Comparison of ENCODE assay signal across 5 worm cellular contexts in genomic region chrX:10772165-10772584, ce11.
A peak's percentile ranks its signal among the peaks of the same experiment; 100 is the strongest.
TF ChIP-seq lines count a peak whose summit lies in the region.

No protein-coding gene starts in this region.

TF ChIP-seq in whole organism, L1 larva, 84 proteins besides CTCF, POLR2A, EP300 and RAD21 (continued from another document and continues in another):
- TF ChIP-seq mab-9 (GFP tag; IDR thresholded peaks at IDR 0.05; lab: Robert Waterston, UW) (no peak), unc-30 (tag; optimal IDR thresholded peaks at IDR 0.05; lab: Kevin White, UChicago) (no peak), tlp-1 (tag; optimal IDR thresholded peaks at IDR 0.05; lab: Kevin White, UChicago) (no peak), egl-27 (tag; optimal IDR thresholded peaks at IDR 0.05; lab: Kevin White, UChicago) (peak; percentile 52 to 69), sup-37 (GFP tag; optimal IDR thresholded peaks at IDR 0.05; lab: Kevin White, UChicago) (peak; percentile 35), fkh-10 (GFP tag; optimal IDR thresholded peaks at IDR 0.05; lab: Kevin White, UChicago) (no peak), mdl-1 (tag; optimal IDR thresholded peaks at IDR 0.05; lab: Kevin White, UChicago) (peak in 1 of 2 experiments; percentile 86), pqm-1 (tag; optimal IDR thresholded peaks at IDR 0.05; lab: Kevin White, UChicago) (peak; percentile 14), lin-39 (tag; optimal IDR thresholded peaks at IDR 0.05; lab: Kevin White, UChicago) (peak; percentile 88), zag-1 (tag; optimal IDR thresholded peaks at IDR 0.05; lab: Kevin White, UChicago) (no peak), nhr-237 (tag; optimal IDR thresholded peaks at IDR 0.05; lab: Kevin White, UChicago) (no peak), unc-62 (GFP tag; optimal IDR thresholded peaks at IDR 0.05; lab: Kevin White, UChicago) (no peak), fkh-4 (tag; optimal IDR thresholded peaks at IDR 0.05; lab: Kevin White, UChicago; ENCODE audit: borderline replicate concordance) (no peak), mep-1 (tag; optimal IDR thresholded peaks at IDR 0.05; lab: Kevin White, UChicago) (peak; percentile 81), irx-1 (tag; optimal IDR thresholded peaks at IDR 0.05; lab: Kevin White, UChicago) (peak; percentile 15), unc-98 (GFP tag; IDR thresholded peaks at IDR 0.05; lab: Robert Waterston, UW) (no peak), unc-86 (tag; optimal IDR thresholded peaks at IDR 0.05; lab: Kevin White, UChicago) (no peak), mef-2 (tag; optimal IDR thresholded peaks at IDR 0.05; lab: Kevin White, UChicago) (no peak), ces-1 (GFP tag; optimal IDR thresholded peaks at IDR 0.05; lab: Kevin White, UChicago) (no peak), ceh-90 (tag; optimal IDR thresholded peaks at IDR 0.05; lab: Kevin White, UChicago) (no peak), snpc-4 (tag; optimal IDR thresholded peaks at IDR 0.05; lab: Kevin White, UChicago) (no peak), rnt-1 (tag; optimal IDR thresholded peaks at IDR 0.05; lab: Kevin White, UChicago) (peak; percentile 90), ama-1 (optimal IDR thresholded peaks at IDR 0.05; lab: Kevin White, UChicago) (peak; percentile 69), pag-3 (tag; optimal IDR thresholded peaks at IDR 0.05; lab: Kevin White, UChicago; ENCODE audit: borderline replicate concordance, insufficient read depth) (peak; percentile 58), zip-4 (GFP tag; optimal IDR thresholded peaks at IDR 0.05; lab: Kevin White, UChicago) (peak; percentile 55), swsn-7 (tag; optimal IDR thresholded peaks at IDR 0.05; lab: Kevin White, UChicago) (peak; percentile 56), nhr-47 (tag; optimal IDR thresholded peaks at IDR 0.05; lab: Kevin White, UChicago) (peak; percentile 66)

TF ChIP-seq in whole organism, L2 larva, 48 proteins besides CTCF, POLR2A, EP300 and RAD21 (continued from another document):
- peak; percentile 47 for TF ChIP-seq nhr-6 (tag; optimal IDR thresholded peaks at IDR 0.05; lab: Kevin White, UChicago)
- TF ChIP-seq lin-39 (tag; optimal IDR thresholded peaks at IDR 0.05; lab: Kevin White, UChicago): peak; percentile 9
- TF ChIP-seq egl-27 (tag; optimal IDR thresholded peaks at IDR 0.05; lab: Kevin White, UChicago): peak; percentile 61
- peak; percentile 52 for TF ChIP-seq C34F6.9 (tag; optimal IDR thresholded peaks at IDR 0.05; lab: Kevin White, UChicago)
- peak; percentile 89 for TF ChIP-seq F13H6.1 (tag; optimal IDR thresholded peaks at IDR 0.05; lab: Kevin White, UChicago)
- TF ChIP-seq ceh-82 (tag; optimal IDR thresholded peaks at IDR 0.05; lab: Kevin White, UChicago): no peak
- TF ChIP-seq zag-1 (tag; optimal IDR thresholded peaks at IDR 0.05; lab: Kevin White, UChicago): no peak
- peak; percentile 100 for TF ChIP-seq sma-9 (GFP tag; optimal IDR thresholded peaks at IDR 0.05; lab: Kevin White, UChicago)
- no peak for TF ChIP-seq sma-9 (tag; optimal IDR thresholded peaks at IDR 0.05; lab: Kevin White, UChicago)
- peak; percentile 59 for TF ChIP-seq sem-4 (tag; optimal IDR thresholded peaks at IDR 0.05; lab: Kevin White, UChicago)
- peak; percentile 18 for TF ChIP-seq blmp-1 (tag; optimal IDR thresholded peaks at IDR 0.05; lab: Kevin White, UChicago; ENCODE audit: insufficient read depth)
- peak; percentile 95 for TF ChIP-seq fos-1 (tag; optimal IDR thresholded peaks at IDR 0.05; lab: Kevin White, UChicago)
- peak; percentile 94 for TF ChIP-seq nhr-129 (tag; optimal IDR thresholded peaks at IDR 0.05; lab: Kevin White, UChicago)
- TF ChIP-seq lin-13 (GFP tag; optimal IDR thresholded peaks at IDR 0.05; lab: Kevin White, UChicago): peak; percentile 6
- no peak for TF ChIP-seq dmd-4 (tag; optimal IDR thresholded peaks at IDR 0.05; lab: Kevin White, UChicago)
TF ChIP-seq in whole organism, L2 larva: peak in this region for 20.

TF ChIP-seq in whole organism, L3 larva, 47 proteins besides CTCF, POLR2A, EP300 and RAD21 (continued from another document):
- TF ChIP-seq nhr-25 (tag; optimal IDR thresholded peaks at IDR 0.05; lab: Kevin White, UChicago) (peak; percentile 50), nfya-1 (tag; optimal IDR thresholded peaks at IDR 0.05; lab: Kevin White, UChicago; ENCODE audit: insufficient read depth) (peak; percentile 68), elt-2 (tag; optimal IDR thresholded peaks at IDR 0.05; lab: Kevin White, UChicago) (peak; percentile 93), nhr-43 (tag; optimal IDR thresholded peaks at IDR 0.05; lab: Kevin White, UChicago; ENCODE audit: poor library complexity, severe bottlenecking) (peak; percentile 59), ceh-9 (tag; optimal IDR thresholded peaks at IDR 0.05; lab: Kevin White, UChicago) (no peak), nhr-12 (tag; optimal IDR thresholded peaks at IDR 0.05; lab: Kevin White, UChicago) (no peak), elt-3 (tag; optimal IDR thresholded peaks at IDR 0.05; lab: Kevin White, UChicago) (peak in 1 of 3 experiments; percentile 80), fkh-2 (tag; optimal IDR thresholded peaks at IDR 0.05; lab: Kevin White, UChicago) (no peak)

TF ChIP-seq in whole organism, L4 larva, 104 proteins besides CTCF, POLR2A, EP300 and RAD21 (continued from another document and continues in another):
- TF ChIP-seq T26A8.4 (GFP tag; IDR thresholded peaks at IDR 0.05; lab: Robert Waterston, UW): peak; percentile 47
- TF ChIP-seq nhr-28 (tag; optimal IDR thresholded peaks at IDR 0.05; lab: Kevin White, UChicago): peak; percentile 92
- no peak for TF ChIP-seq snpc-1.2 (GFP tag; IDR thresholded peaks at IDR 0.05; lab: Robert Waterston, UW)
- no peak for TF ChIP-seq attf-4 (tag; optimal IDR thresholded peaks at IDR 0.05; lab: Kevin White, UChicago)
- TF ChIP-seq lir-3 (tag; optimal IDR thresholded peaks at IDR 0.05; lab: Kevin White, UChicago): no peak
- TF ChIP-seq lin-15B (tag; optimal IDR thresholded peaks at IDR 0.05; lab: Kevin White, UChicago): no peak
- peak; percentile 13 for TF ChIP-seq rbr-2 (tag; optimal IDR thresholded peaks at IDR 0.05; lab: Kevin White, UChicago)
- TF ChIP-seq aly-2 (tag; optimal IDR thresholded peaks at IDR 0.05; lab: Kevin White, UChicago): no peak
- peak; percentile 26 to 47 for TF ChIP-seq daf-16 (GFP tag; optimal IDR thresholded peaks at IDR 0.05; lab: Kevin White, UChicago)
- TF ChIP-seq daf-16 (tag; optimal IDR thresholded peaks at IDR 0.05; lab: Kevin White, UChicago): peak; percentile 88
- peak; percentile 48 for TF ChIP-seq nhr-102 (tag; optimal IDR thresholded peaks at IDR 0.05; lab: Kevin White, UChicago)
- TF ChIP-seq ZK546.5 (tag; optimal IDR thresholded peaks at IDR 0.05; lab: Kevin White, UChicago): no peak
- no peak for TF ChIP-seq ceh-44 (GFP tag; IDR thresholded peaks at IDR 0.05; lab: Robert Waterston, UW)
- no peak for TF ChIP-seq F26F4.8 (GFP tag; conservative IDR thresholded peaks at IDR 0.05; lab: Robert Waterston, UW)
- TF ChIP-seq vab-7 (GFP tag; IDR thresholded peaks at IDR 0.05; lab: Robert Waterston, UW): no peak
- TF ChIP-seq pha-4 (GFP tag; IDR thresholded peaks at IDR 0.05; lab: Robert Waterston, UW): 0 out of 2 replicates have a peak, but pooled peaks have one; percentile 46
- TF ChIP-seq pha-4 (tag; optimal IDR thresholded peaks at IDR 0.05; lab: Kevin White, UChicago): peak; percentile 45
- TF ChIP-seq lin-39 (tag; optimal IDR thresholded peaks at IDR 0.05; lab: Kevin White, UChicago): no peak
- TF ChIP-seq tra-1 (GFP tag; IDR thresholded peaks at IDR 0.05; lab: Robert Waterston, UW): peak; percentile 78; the same call in 1 of the 2 replicates
- no peak for TF ChIP-seq F37D6.2 (tag; optimal IDR thresholded peaks at IDR 0.05; lab: Kevin White, UChicago)
- 0 out of 2 replicates have a peak, but pooled peaks have one; percentile 9 for TF ChIP-seq ctbp-1 (GFP tag; IDR thresholded peaks at IDR 0.05; lab: Robert Waterston, UW)
- no peak for TF ChIP-seq daf-19 (GFP tag; conservative IDR thresholded peaks at IDR 0.05; lab: Robert Waterston, UW)
- peak; percentile 24 for TF ChIP-seq nhr-76 (tag; optimal IDR thresholded peaks at IDR 0.05; lab: Kevin White, UChicago)
- TF ChIP-seq tag-97 (GFP tag; IDR thresholded peaks at IDR 0.05; lab: Robert Waterston, UW): no peak
- peak; percentile 48 for TF ChIP-seq gei-8 (GFP tag; optimal IDR thresholded peaks at IDR 0.05; lab: Kevin White, UChicago)
- TF ChIP-seq egl-27 (tag; optimal IDR thresholded peaks at IDR 0.05; lab: Kevin White, UChicago): no peak
- TF ChIP-seq pqm-1 (tag; optimal IDR thresholded peaks at IDR 0.05; lab: Kevin White, UChicago): peak; percentile 94
- TF ChIP-seq nhr-25 (tag; optimal IDR thresholded peaks at IDR 0.05; lab: Kevin White, UChicago; ENCODE audit: borderline replicate concordance, insufficient read depth): peak; percentile 57
- no peak for TF ChIP-seq zip-2 (tag; optimal IDR thresholded peaks at IDR 0.05; lab: Kevin White, UChicago)
- no peak for TF ChIP-seq set-16 (GFP tag; IDR thresholded peaks at IDR 0.05; lab: Robert Waterston, UW)
- no peak for TF ChIP-seq fkh-10 (GFP tag; optimal IDR thresholded peaks at IDR 0.05; lab: Kevin White, UChicago)
- peak; percentile 90 for TF ChIP-seq nhr-10 (tag; optimal IDR thresholded peaks at IDR 0.05; lab: Kevin White, UChicago)
- peak; percentile 71 for TF ChIP-seq mxl-3 (GFP tag; optimal IDR thresholded peaks at IDR 0.05; lab: Kevin White, UChicago)
- no peak for TF ChIP-seq sdz-12 (GFP tag; optimal IDR thresholded peaks at IDR 0.05; lab: Kevin White, UChicago)
- TF ChIP-seq duxl-1 (tag; optimal IDR thresholded peaks at IDR 0.05; lab: Kevin White, UChicago; ENCODE audit: poor library complexity): no peak
- TF ChIP-seq ceh-20 (GFP tag; IDR thresholded peaks at IDR 0.05; lab: Robert Waterston, UW): 0 out of 2 replicates have a peak, but pooled peaks have one; percentile 38
- TF ChIP-seq fos-1 (tag; optimal IDR thresholded peaks at IDR 0.05; lab: Kevin White, UChicago): peak; percentile 24
- peak; percentile 31 for TF ChIP-seq T20F7.1 (GFP tag; optimal IDR thresholded peaks at IDR 0.05; lab: Kevin White, UChicago)
- no peak for TF ChIP-seq ceh-82 (tag; optimal IDR thresholded peaks at IDR 0.05; lab: Kevin White, UChicago)
- no peak for TF ChIP-seq lin-38 (GFP tag; IDR thresholded peaks at IDR 0.05; lab: Robert Waterston, UW)
- TF ChIP-seq madf-5 (GFP tag; IDR thresholded peaks at IDR 0.05; lab: Robert Waterston, UW): no peak
- no peak for TF ChIP-seq unc-130 (GFP tag; optimal IDR thresholded peaks at IDR 0.05; lab: Kevin White, UChicago)
- no peak for TF ChIP-seq F10B5.3 (tag; optimal IDR thresholded peaks at IDR 0.05; lab: Kevin White, UChicago)
- TF ChIP-seq dmd-8 (GFP tag; IDR thresholded peaks at IDR 0.05; lab: Robert Waterston, UW): no peak

TF ChIP-seq in whole organism, young adult, 124 proteins besides CTCF, POLR2A, EP300 and RAD21 (continued from another document and continues in another):
- TF ChIP-seq snpc-4 (GFP tag; optimal IDR thresholded peaks at IDR 0.05; lab: Kevin White, UChicago): no peak
- TF ChIP-seq snpc-4 (tag; optimal IDR thresholded peaks at IDR 0.05; lab: Kevin White, UChicago): peak in 1 of 4 experiments; percentile 3
- TF ChIP-seq nfya-1 (tag; optimal IDR thresholded peaks at IDR 0.05; lab: Kevin White, UChicago; ENCODE audit: borderline replicate concordance, insufficient read depth): no peak
- TF ChIP-seq athp-1 (tag; optimal IDR thresholded peaks at IDR 0.05; lab: Kevin White, UChicago): no peak
- no peak for TF ChIP-seq him-1 (tag; optimal IDR thresholded peaks at IDR 0.05; lab: Kevin White, UChicago)
- TF ChIP-seq dpl-1 (GFP tag; optimal IDR thresholded peaks at IDR 0.05; lab: Kevin White, UChicago): no peak
- TF ChIP-seq nhr-80 (tag; optimal IDR thresholded peaks at IDR 0.05; lab: Kevin White, UChicago): peak; percentile 88
- no peak for TF ChIP-seq Y79H2A.3 (GFP tag; conservative IDR thresholded peaks at IDR 0.05; lab: Robert Waterston, UW)
- TF ChIP-seq ama-1 (optimal IDR thresholded peaks at IDR 0.05; lab: Kevin White, UChicago): no peak
- TF ChIP-seq ama-1 (GFP tag; optimal IDR thresholded peaks at IDR 0.05; lab: Kevin White, UChicago): no peak
- no peak for TF ChIP-seq hlh-12 (tag; optimal IDR thresholded peaks at IDR 0.05; lab: Kevin White, UChicago)
- TF ChIP-seq D2030.7 (GFP tag; IDR thresholded peaks at IDR 0.05; lab: Robert Waterston, UW): no peak
- no peak for TF ChIP-seq nhr-120 (GFP tag; IDR thresholded peaks at IDR 0.05; lab: Robert Waterston, UW)
- peak; percentile 44 for TF ChIP-seq F23B12.7 (tag; optimal IDR thresholded peaks at IDR 0.05; lab: Kevin White, UChicago; ENCODE audit: insufficient read depth)
- no peak for TF ChIP-seq F55B11.4 (tag; optimal IDR thresholded peaks at IDR 0.05; lab: Kevin White, UChicago; ENCODE audit: borderline replicate concordance, insufficient read depth)
- TF ChIP-seq atf-7 (tag; optimal IDR thresholded peaks at IDR 0.05; lab: Kevin White, UChicago): peak; percentile 79
- no peak for TF ChIP-seq F37B4.10 (GFP tag; IDR thresholded peaks at IDR 0.05; lab: Robert Waterston, UW)
- TF ChIP-seq lin-40 (tag; optimal IDR thresholded peaks at IDR 0.05; lab: Kevin White, UChicago): peak; percentile 48
- no peak for TF ChIP-seq T26A5.8 (tag; optimal IDR thresholded peaks at IDR 0.05; lab: Kevin White, UChicago)
- TF ChIP-seq let-526 (GFP tag; IDR thresholded peaks at IDR 0.05; lab: Robert Waterston, UW): 0 out of 2 replicates have a peak, but pooled peaks have one; percentile 47
- TF ChIP-seq cebp-1 (GFP tag; IDR thresholded peaks at IDR 0.05; lab: Robert Waterston, UW): peak; percentile 93
- peak; percentile 97 for TF ChIP-seq cebp-1 (tag; optimal IDR thresholded peaks at IDR 0.05; lab: Kevin White, UChicago)
- TF ChIP-seq B0019.2 (GFP tag; conservative IDR thresholded peaks at IDR 0.05; lab: Robert Waterston, UW): no peak
- no peak for TF ChIP-seq snpc-3.4 (tag; optimal IDR thresholded peaks at IDR 0.05; lab: Kevin White, UChicago)
- no peak for TF ChIP-seq mel-28 (tag; optimal IDR thresholded peaks at IDR 0.05; lab: Kevin White, UChicago; ENCODE audit: borderline replicate concordance)
- TF ChIP-seq madf-10 (tag; optimal IDR thresholded peaks at IDR 0.05; lab: Kevin White, UChicago): peak; percentile 21
- no peak for TF ChIP-seq fkh-3 (tag; optimal IDR thresholded peaks at IDR 0.05; lab: Kevin White, UChicago)
- TF ChIP-seq Y56A3A.18 (GFP tag; IDR thresholded peaks at IDR 0.05; lab: Robert Waterston, UW): no peak
- TF ChIP-seq ztf-3 (GFP tag; optimal IDR thresholded peaks at IDR 0.05; lab: Kevin White, UChicago): no peak
- no peak for TF ChIP-seq nhr-179 (tag; optimal IDR thresholded peaks at IDR 0.05; lab: Kevin White, UChicago)
- TF ChIP-seq madf-8 (GFP tag; conservative IDR thresholded peaks at IDR 0.05; lab: Robert Waterston, UW): no peak
- TF ChIP-seq tbx-9 (tag; optimal IDR thresholded peaks at IDR 0.05; lab: Kevin White, UChicago; ENCODE audit: borderline replicate concordance): no peak
- TF ChIP-seq F33H1.4 (GFP tag; IDR thresholded peaks at IDR 0.05; lab: Robert Waterston, UW): no peak
- peak; percentile 82 for TF ChIP-seq somi-1 (GFP tag; optimal IDR thresholded peaks at IDR 0.05; lab: Kevin White, UChicago)
- TF ChIP-seq Y53F4B.3 (GFP tag; IDR thresholded peaks at IDR 0.05; lab: Robert Waterston, UW): no peak
- TF ChIP-seq snpc-1.1 (tag; optimal IDR thresholded peaks at IDR 0.05; lab: Kevin White, UChicago; ENCODE audit: insufficient read depth): no peak
- no peak for TF ChIP-seq lag-1 (GFP tag; IDR thresholded peaks at IDR 0.05; lab: Robert Waterston, UW)
- 0 out of 2 replicates have a peak, but pooled peaks have one; percentile 21 for TF ChIP-seq C06A6.2 (GFP tag; conservative IDR thresholded peaks at IDR 0.05; lab: Robert Waterston, UW)
- no peak for TF ChIP-seq pha-4 (tag; optimal IDR thresholded peaks at IDR 0.05; lab: Kevin White, UChicago)
- no peak for TF ChIP-seq B0035.1 (tag; optimal IDR thresholded peaks at IDR 0.05; lab: Kevin White, UChicago)
- no peak for TF ChIP-seq lsl-1 (GFP tag; optimal IDR thresholded peaks at IDR 0.05; lab: Kevin White, UChicago)
- peak; percentile 74 for TF ChIP-seq chd-7 (tag; optimal IDR thresholded peaks at IDR 0.05; lab: Kevin White, UChicago)
- TF ChIP-seq hsf-1 (GFP tag; IDR thresholded peaks at IDR 0.05; lab: Robert Waterston, UW): no peak
- TF ChIP-seq attf-6 (GFP tag; IDR thresholded peaks at IDR 0.05; lab: Robert Waterston, UW): no peak
- no peak for TF ChIP-seq madf-6 (GFP tag; IDR thresholded peaks at IDR 0.05; lab: Robert Waterston, UW)
- TF ChIP-seq bed-1 (GFP tag; IDR thresholded peaks at IDR 0.05; lab: Robert Waterston, UW): no peak
- no peak for TF ChIP-seq sdz-38 (tag; optimal IDR thresholded peaks at IDR 0.05; lab: Kevin White, UChicago)
- peak; percentile 81 for TF ChIP-seq unc-62 (GFP tag; optimal IDR thresholded peaks at IDR 0.05; lab: Kevin White, UChicago)
- no peak for TF ChIP-seq ztf-22 (GFP tag; optimal IDR thresholded peaks at IDR 0.05; lab: Kevin White, UChicago)
